Fruit fly (Drosophila melanogaster): Measurements from ENCODE around the gene CG15578.
A peak's percentile ranks its signal among the peaks of the same experiment; 100 is the strongest.

The CG15578 gene

DNA sequence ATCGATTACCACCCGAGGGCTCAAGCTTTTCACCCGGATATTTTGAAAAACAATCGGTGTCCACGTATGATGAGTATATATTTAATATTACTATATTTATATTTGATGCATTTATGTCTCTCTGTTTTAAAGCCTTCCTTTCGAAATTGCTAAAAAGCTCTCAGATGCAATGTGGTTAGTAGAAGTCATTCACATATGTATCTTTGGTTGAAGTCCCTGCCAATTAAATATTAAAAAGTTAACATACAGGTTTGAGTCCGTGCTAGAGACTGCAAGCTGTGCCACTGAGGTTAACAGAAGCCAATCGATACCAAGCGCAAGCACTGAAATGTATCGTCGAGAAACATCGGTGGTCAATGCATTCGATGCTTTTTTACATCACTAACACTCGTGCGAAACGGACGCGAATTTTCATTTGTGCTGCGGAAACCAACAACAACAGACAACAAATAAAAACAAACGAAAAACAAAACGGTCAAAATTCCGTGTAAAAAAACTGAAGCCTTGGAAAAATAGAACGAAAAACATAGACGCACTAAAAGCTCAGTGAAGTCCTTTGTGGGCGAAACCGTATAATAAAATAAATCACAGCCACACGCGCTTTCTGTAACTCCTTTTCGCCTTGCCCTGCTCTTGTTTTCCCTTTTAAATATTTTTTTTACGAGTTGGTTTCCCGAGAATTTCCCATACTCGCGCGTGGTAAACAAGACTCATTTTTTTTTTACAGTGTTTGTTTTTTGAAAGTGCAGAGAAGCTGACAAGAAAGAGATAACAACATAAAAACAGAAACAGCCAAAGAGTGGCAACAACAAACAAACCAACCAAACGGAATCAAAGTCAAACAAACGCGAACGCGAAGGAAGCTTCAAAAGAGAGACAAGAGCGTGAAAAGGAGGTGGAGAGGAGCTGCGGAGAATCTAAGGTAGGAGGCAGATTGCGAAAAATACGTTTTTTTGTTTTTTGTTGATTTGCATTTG, 44.8 kb upstream of the CG15578 start, which contains the start of gene norpA (continued):
- TF ChIP-seq CG6272 (GFP tag; IDR thresholded peaks at IDR 0.05) (0 out of 2 replicates have a peak, but pooled peaks have one; percentile 37), Sox100B (GFP tag; optimal IDR thresholded peaks at IDR 0.05) (peak; percentile 40), bab2 (GFP tag; optimal IDR thresholded peaks at IDR 0.05) (peak; percentile 9), crp (GFP tag; optimal IDR thresholded peaks at IDR 0.05) (peak; percentile 13 to 91), CG30403 (GFP tag; optimal IDR thresholded peaks at IDR 0.05) (peak; percentile 46), Oli (tag; optimal IDR thresholded peaks at IDR 0.05) (peak; percentile 39), MTF-1 (GFP tag; optimal IDR thresholded peaks at IDR 0.05; ENCODE audit: borderline replicate concordance) (no peak), lilli (GFP tag; optimal IDR thresholded peaks at IDR 0.05) (peak; percentile 36), vnd (GFP tag; IDR thresholded peaks at IDR 0.05; ENCODE audit: partially characterized antibody) (peak; percentile 83), trem (tag; optimal IDR thresholded peaks at IDR 0.05) (peak; percentile 50), CG8388 (GFP tag; optimal IDR thresholded peaks at IDR 0.05) (peak; percentile 2), fd3F (GFP tag; optimal IDR thresholded peaks at IDR 0.05) (peak; percentile 9), ems (GFP tag; optimal IDR thresholded peaks at IDR 0.05) (peak; percentile 0), CG10654 (GFP tag; optimal IDR thresholded peaks at IDR 0.05) (no peak), CG11723 (GFP tag; optimal IDR thresholded peaks at IDR 0.05) (peak; percentile 1), unc-4 (GFP tag; IDR thresholded peaks at IDR 0.05; ENCODE audit: partially characterized antibody) (peak; percentile 93), CG7271 (tag; optimal IDR thresholded peaks at IDR 0.05) (no peak), row (GFP tag; IDR thresholded peaks at IDR 0.05) (peak; percentile 53), wek (GFP tag; optimal IDR thresholded peaks at IDR 0.05) (no peak), bbx (GFP tag; IDR thresholded peaks at IDR 0.05; ENCODE audit: partially characterized antibody) (peak; percentile 98), Doc3 (GFP tag; IDR thresholded peaks at IDR 0.05; ENCODE audit: partially characterized antibody) (peak; percentile 69), grau (tag; optimal IDR thresholded peaks at IDR 0.05) (peak; percentile 25), gcm (GFP tag; optimal IDR thresholded peaks at IDR 0.05) (peak; percentile 90), Dad (GFP tag; optimal IDR thresholded peaks at IDR 0.05) (no peak), Hsf (GFP tag; optimal IDR thresholded peaks at IDR 0.05) (peak; percentile 38), tna (GFP tag; IDR thresholded peaks at IDR 0.05; ENCODE audit: partially characterized antibody) (peak; percentile 88), CG2129 (GFP tag; IDR thresholded peaks at IDR 0.05; ENCODE audit: partially characterized antibody) (peak; percentile 70; the same call in 1 of the 2 replicates), Hmr (GFP tag; optimal IDR thresholded peaks at IDR 0.05) (peak; percentile 55), pita (GFP tag; optimal IDR thresholded peaks at IDR 0.05) (peak; percentile 67), vvl (GFP tag; IDR thresholded peaks at IDR 0.05) (peak; percentile 16; the same call in 1 of the 2 replicates), Med (GFP tag) (peak; percentile 86), CG18262 (tag; optimal IDR thresholded peaks at IDR 0.05) (peak; percentile 5), bsh (GFP tag; optimal IDR thresholded peaks at IDR 0.05) (peak; percentile 5 to 54), CG8924 (tag; optimal IDR thresholded peaks at IDR 0.05) (peak; percentile 11), zen2 (GFP tag; IDR thresholded peaks at IDR 0.05; ENCODE audit: partially characterized antibody) (peak; percentile 88), Dbx (GFP tag; IDR thresholded peaks at IDR 0.05) (peak; percentile 64; the same call in 2 of the 3 replicates), CG10565 (GFP tag; optimal IDR thresholded peaks at IDR 0.05) (no peak), CG11398 (GFP tag; optimal IDR thresholded peaks at IDR 0.05) (no peak), Sry-δ (GFP tag; optimal IDR thresholded peaks at IDR 0.05) (peak; percentile 89), CG17186 (GFP tag; optimal IDR thresholded peaks at IDR 0.05) (peak; percentile 78), lmd (GFP tag; IDR thresholded peaks at IDR 0.05) (0 out of 2 replicates have a peak, but pooled peaks have one; percentile 7), unpg (GFP tag; optimal IDR thresholded peaks at IDR 0.05) (peak; percentile 21), CG34224 (GFP tag; IDR thresholded peaks at IDR 0.05; ENCODE audit: partially characterized antibody) (peak; percentile 82), CG2120 (GFP tag; optimal IDR thresholded peaks at IDR 0.05) (peak; percentile 9), CG3995 (GFP tag; optimal IDR thresholded peaks at IDR 0.05) (peak; percentile 12), BtbVII (GFP tag; optimal IDR thresholded peaks at IDR 0.05) (peak; percentile 30)

All from whole organism, embryonic.